Worm (Caenorhabditis elegans) whole organism, L4/young adult: ENCODE measurements around the gene fkh-3.

Source experiments
- W03F9.2 ChIP-seq: fragments of 150-350 bp; optimal IDR thresholded peaks from 2 replicates; lab custom pipeline; 2014; ENCODE audit warnings: missing biosample characterization, missing genetic modification characterization
- dao-5 ChIP-seq: sonication (generic microtip); optimal IDR thresholded peaks from 2 replicates; lab custom pipeline; 2016; ENCODE audit warnings: missing genotype, missing genetic modification characterization, moderate library complexity, missing compliant biosample characterization
- him-1 ChIP-seq: sonication (generic microtip); optimal IDR thresholded peaks from 2 replicates; lab custom pipeline; 2016; ENCODE audit warnings: missing genotype, missing genetic modification reagents, missing genetic modification characterization, missing compliant biosample characterization

- TF ChIP-seq dao-5 (no peak), him-1 (tag; lab: Kevin White, UChicago) (no peak), W03F9.2 (no peak)
Measured at ce11 chrX:13462519-13462918, 39.3 kb upstream of the fkh-3 start, which contains the start of gene F02D10.3.
